Worm (Caenorhabditis elegans) whole organism, L4 larva: Measurements from ENCODE around the gene C49C3.20.

Source experiments
- F10B5.3 ChIP-seq: sonication (generic microtip); optimal IDR thresholded peaks from 2 replicates; lab custom pipeline; 2016; ENCODE audit warnings: mild to moderate bottlenecking, missing genetic modification characterization, missing compliant biosample characterization
- F37D6.2 ChIP-seq: sonication (generic microtip); optimal IDR thresholded peaks from 2 replicates; lab custom pipeline; 2016; ENCODE audit warnings: mild to moderate bottlenecking, missing genetic modification characterization, missing compliant biosample characterization
- F49E8.2 ChIP-seq: sonication (generic microtip); optimal IDR thresholded peaks from 2 replicates; lab custom pipeline; 2016; ENCODE audit warnings: missing compliant biosample characterization, mild to moderate bottlenecking, missing genetic modification characterization, borderline replicate concordance
- T26A8.4 ChIP-seq: fragments of 200-800 bp; sonication (Bioruptor generic); IDR thresholded peaks from 2 replicates; pipeline ENCODE4 v1.3.6; 2022; ENCODE audit warnings: missing genetic modification characterization, missing compliant biosample characterization
- Y5F2A.4 ChIP-seq: fragments of 200-800 bp; sonication (Bioruptor generic); optimal IDR thresholded peaks from 2 replicates; lab custom pipeline; 2018; ENCODE audit warnings: mild to moderate bottlenecking, missing genetic modification characterization, missing compliant biosample characterization
- Y75B8A.6 ChIP-seq: fragments of 200-800 bp; sonication (Bioruptor generic); IDR thresholded peaks from 2 replicates; pipeline ENCODE4 v1.3.6; 2022; ENCODE audit warnings: missing genetic modification reagents, missing genetic modification characterization, missing compliant biosample characterization
- ZK337.2 ChIP-seq: fragments of 200-800 bp; sonication (Bioruptor generic); IDR thresholded peaks from 2 replicates; pipeline ENCODE4 v1.3.6; 2022; ENCODE audit warnings: missing genetic modification reagents, missing genetic modification characterization, missing compliant biosample characterization
- ZK546.5 ChIP-seq, 2 experiments: sonication (generic microtip); optimal IDR thresholded peaks; 2 replicates each; lab custom pipeline; 2017; ENCODE audit warnings: missing biosample characterization in 2 of 2, missing genetic modification characterization in 2 of 2
- aha-1 ChIP-seq: fragments of 150-350 bp; peaks from one replicate; lab custom pipeline; 2014; ENCODE audit warnings: missing biosample characterization, missing genetic modification characterization
- attf-4 ChIP-seq: sonication (generic microtip); optimal IDR thresholded peaks from 3 replicates; lab custom pipeline; 2017; ENCODE audit warnings: missing biosample characterization, missing genetic modification characterization
- ceh-28 ChIP-seq: fragments of 150-350 bp; optimal IDR thresholded peaks from 2 replicates; lab custom pipeline; 2014; ENCODE audit warnings: missing biosample characterization, missing genetic modification reagents, missing genetic modification characterization
- ceh-44 ChIP-seq: fragments of 200-800 bp; sonication (Bioruptor generic); IDR thresholded peaks from 2 replicates; pipeline ENCODE4 v1.3.6; 2022; ENCODE audit warnings: missing genetic modification reagents, missing genetic modification characterization, missing compliant biosample characterization
- ceh-62 ChIP-seq: sonication (generic microtip); optimal IDR thresholded peaks from 2 replicates; lab custom pipeline; 2017; ENCODE audit warnings: missing biosample characterization, missing genetic modification characterization
- ces-1 ChIP-seq: fragments of 150-350 bp; sonication (generic microtip); optimal IDR thresholded peaks from 4 replicates; lab custom pipeline; 2014; ENCODE audit warnings: missing biosample characterization, missing genetic modification reagents, missing genetic modification characterization
- cey-2 ChIP-seq: sonication (generic microtip); optimal IDR thresholded peaks from 3 replicates; lab custom pipeline; 2017; ENCODE audit warnings: missing genetic modification characterization, mild to moderate bottlenecking, missing compliant biosample characterization, antibody characterized with exemption, borderline replicate concordance; ENCODE audit not compliant: insufficient read depth
- daf-19 ChIP-seq: fragments of 200-800 bp; sonication (Bioruptor generic); conservative IDR thresholded peaks from 2 replicates; pipeline ENCODE4 v1.3.6; 2022; ENCODE audit warnings: missing genetic modification characterization, missing compliant biosample characterization
- dve-1 ChIP-seq: sonication (generic microtip); optimal IDR thresholded peaks from 2 replicates; lab custom pipeline; 2017; ENCODE audit warnings: antibody characterized with exemption, mild to moderate bottlenecking, missing genetic modification characterization, missing compliant biosample characterization; ENCODE audit not compliant: insufficient read depth
- egl-43 ChIP-seq: fragments of 200-800 bp; sonication (Bioruptor generic); IDR thresholded peaks from 2 replicates; pipeline ENCODE4 v1.3.6; 2022; ENCODE audit warnings: missing genetic modification reagents, missing genetic modification characterization, missing compliant biosample characterization
- gei-8 ChIP-seq: fragments of 200-800 bp; sonication (Bioruptor generic); optimal IDR thresholded peaks from 2 replicates; lab custom pipeline; 2018; ENCODE audit warnings: mild to moderate bottlenecking, missing genetic modification characterization, missing compliant biosample characterization
- hlh-11 ChIP-seq: fragments of 200-800 bp; sonication (Bioruptor generic); optimal IDR thresholded peaks from 2 replicates; lab custom pipeline; 2018; ENCODE audit warnings: mild to moderate bottlenecking, missing genetic modification characterization, missing compliant biosample characterization
- lin-1 ChIP-seq: fragments of 200-800 bp; sonication (Bioruptor generic); IDR thresholded peaks from 2 replicates; pipeline ENCODE4 v1.3.6; 2022; ENCODE audit warnings: missing genetic modification reagents, missing genetic modification characterization, missing compliant biosample characterization
- lin-13 ChIP-seq: fragments of 150-350 bp; optimal IDR thresholded peaks from 2 replicates; lab custom pipeline; 2014; ENCODE audit warnings: missing biosample characterization, missing genetic modification reagents, missing genetic modification characterization
- lin-15B ChIP-seq: fragments of 150-350 bp; sonication (generic microtip); optimal IDR thresholded peaks from 3 replicates; lab custom pipeline; 2014; ENCODE audit warnings: missing biosample characterization, missing genetic modification characterization
- lin-39 ChIP-seq: fragments of 150-350 bp; optimal IDR thresholded peaks from 2 replicates; lab custom pipeline; 2014; ENCODE audit warnings: missing biosample characterization, missing genetic modification reagents, missing genetic modification characterization
- lir-3 ChIP-seq: sonication (generic microtip); optimal IDR thresholded peaks from 2 replicates; lab custom pipeline; 2016; ENCODE audit warnings: mild to moderate bottlenecking, missing genetic modification characterization, missing compliant biosample characterization
- lsy-2 ChIP-seq, 2 experiments: fragments of 150-350 bp in 1 of 2; sonication (generic microtip) in 1 of 2; optimal IDR thresholded peaks; 2 replicates each; lab custom pipeline; 2014 to 2017; ENCODE audit warnings: missing biosample characterization in 2 of 2, missing genetic modification characterization in 2 of 2
- madf-5 ChIP-seq, 2 experiments: fragments of 200-800 bp; sonication (Bioruptor generic); IDR thresholded peaks; 2 replicates each; pipeline ENCODE4 v1.3.6; 2022; ENCODE audit warnings: missing compliant biosample characterization in 2 of 2, missing genetic modification characterization in 2 of 2
- madf-9 ChIP-seq: fragments of 200-800 bp; sonication (Bioruptor generic); conservative IDR thresholded peaks from 2 replicates; pipeline ENCODE4 v1.3.6; 2022; ENCODE audit warnings: missing genetic modification reagents, missing genetic modification characterization, missing compliant biosample characterization
- mdl-1 ChIP-seq, 2 experiments: fragments of 150-350 bp in 1 of 2; sonication (generic microtip) in 1 of 2; optimal IDR thresholded peaks; 2 replicates each; lab custom pipeline; 2014 to 2017; ENCODE audit warnings: missing biosample characterization in 2 of 2, missing genetic modification characterization in 2 of 2
- mep-1 ChIP-seq: fragments of 150-350 bp; sonication (generic microtip); optimal IDR thresholded peaks from 3 replicates; lab custom pipeline; 2014; ENCODE audit warnings: missing biosample characterization, missing genetic modification characterization
- mxl-3 ChIP-seq: fragments of 200-800 bp; sonication (Bioruptor generic); optimal IDR thresholded peaks from 2 replicates; lab custom pipeline; 2018; ENCODE audit warnings: mild to moderate bottlenecking, missing genetic modification characterization, missing compliant biosample characterization
- nhr-10 ChIP-seq: fragments of 150-350 bp; optimal IDR thresholded peaks from 2 replicates; lab custom pipeline; 2014; ENCODE audit warnings: missing biosample characterization, missing genetic modification characterization
- nhr-102 ChIP-seq: sonication (generic microtip); optimal IDR thresholded peaks from 2 replicates; lab custom pipeline; 2016; ENCODE audit warnings: mild to moderate bottlenecking, missing genetic modification characterization, moderate library complexity, missing compliant biosample characterization
- nhr-11 ChIP-seq: fragments of 150-350 bp; optimal IDR thresholded peaks from 2 replicates; lab custom pipeline; 2014; ENCODE audit warnings: missing biosample characterization, missing genetic modification characterization
- nhr-237 ChIP-seq: sonication (generic microtip); optimal IDR thresholded peaks from 2 replicates; lab custom pipeline; 2017; ENCODE audit warnings: missing biosample characterization, missing genetic modification characterization
- nhr-25 ChIP-seq: sonication (generic microtip); optimal IDR thresholded peaks from 2 replicates; lab custom pipeline; 2017; ENCODE audit warnings: missing genetic modification characterization, mild to moderate bottlenecking, missing compliant biosample characterization, antibody characterized with exemption, moderate library complexity, borderline replicate concordance; ENCODE audit not compliant: insufficient read depth
- nhr-41 ChIP-seq: fragments of 200-800 bp; sonication (Bioruptor generic); IDR thresholded peaks from 2 replicates; pipeline ENCODE4 v1.3.6; 2022; ENCODE audit warnings: missing genetic modification reagents, missing genetic modification characterization, missing compliant biosample characterization
- nhr-48 ChIP-seq: sonication (generic microtip); optimal IDR thresholded peaks from 2 replicates; lab custom pipeline; 2016; ENCODE audit warnings: mild to moderate bottlenecking, missing genetic modification characterization, missing compliant biosample characterization
- nhr-76 ChIP-seq: fragments of 150-350 bp; optimal IDR thresholded peaks from 2 replicates; lab custom pipeline; 2014; ENCODE audit warnings: missing biosample characterization, missing genetic modification characterization
- nhr-77 ChIP-seq: fragments of 150-350 bp; optimal IDR thresholded peaks from 2 replicates; lab custom pipeline; 2014; ENCODE audit warnings: missing biosample characterization, missing genetic modification characterization
- rbr-2 ChIP-seq: sonication (generic microtip); optimal IDR thresholded peaks from 2 replicates; lab custom pipeline; 2016; ENCODE audit warnings: missing genotype, missing genetic modification characterization, missing compliant biosample characterization
- saeg-2 ChIP-seq: fragments of 200-800 bp; sonication (Bioruptor generic); IDR thresholded peaks from 2 replicates; pipeline ENCODE4 v1.3.6; 2022; ENCODE audit warnings: missing genetic modification reagents, missing genetic modification characterization, missing compliant biosample characterization
- set-16 ChIP-seq: fragments of 200-800 bp; sonication (Bioruptor generic); IDR thresholded peaks from 2 replicates; pipeline ENCODE4 v1.3.6; 2022; ENCODE audit warnings: missing genetic modification reagents, missing genetic modification characterization, missing compliant biosample characterization
- snpc-1.2 ChIP-seq: fragments of 200-800 bp; sonication (Bioruptor generic); IDR thresholded peaks from 2 replicates; pipeline ENCODE4 v1.3.6; 2022; ENCODE audit warnings: missing genetic modification reagents, missing genetic modification characterization, missing compliant biosample characterization
- tra-1 ChIP-seq: fragments of 200-800 bp; sonication (Bioruptor generic); IDR thresholded peaks from 2 replicates; pipeline ENCODE4 v1.3.6; 2022; ENCODE audit warnings: missing genetic modification reagents, missing genetic modification characterization, missing compliant biosample characterization
- unc-130 ChIP-seq: sonication (generic microtip); optimal IDR thresholded peaks from 2 replicates; lab custom pipeline; 2016; ENCODE audit warnings: missing genetic modification reagents, missing genetic modification characterization, missing compliant biosample characterization
- unc-39 ChIP-seq: sonication (generic microtip); optimal IDR thresholded peaks from 2 replicates; lab custom pipeline; 2017; ENCODE audit warnings: missing biosample characterization, missing genetic modification characterization
- unc-62 ChIP-seq, 3 experiments: fragments of 150-350 bp in 1 of 3; sonication (generic microtip); optimal IDR thresholded peaks in 2 of 3; peaks in 1 of 3; 1 replicate in 1 of 3; 2 replicates in 2 of 3; lab custom pipeline; 2014 to 2017; ENCODE audit warnings: missing biosample characterization in 3 of 3, missing genetic modification characterization in 3 of 3, missing genetic modification reagents in 3 of 3, missing genotype in 1 of 3
- zfp-2 ChIP-seq: sonication (generic microtip); optimal IDR thresholded peaks from 2 replicates; lab custom pipeline; 2016; ENCODE audit warnings: mild to moderate bottlenecking, missing genetic modification characterization, missing compliant biosample characterization
- zip-2 ChIP-seq: fragments of 150-350 bp; optimal IDR thresholded peaks from 2 replicates; lab custom pipeline; 2014; ENCODE audit warnings: missing biosample characterization, missing genetic modification characterization

C49C3.20 gene

DNA sequence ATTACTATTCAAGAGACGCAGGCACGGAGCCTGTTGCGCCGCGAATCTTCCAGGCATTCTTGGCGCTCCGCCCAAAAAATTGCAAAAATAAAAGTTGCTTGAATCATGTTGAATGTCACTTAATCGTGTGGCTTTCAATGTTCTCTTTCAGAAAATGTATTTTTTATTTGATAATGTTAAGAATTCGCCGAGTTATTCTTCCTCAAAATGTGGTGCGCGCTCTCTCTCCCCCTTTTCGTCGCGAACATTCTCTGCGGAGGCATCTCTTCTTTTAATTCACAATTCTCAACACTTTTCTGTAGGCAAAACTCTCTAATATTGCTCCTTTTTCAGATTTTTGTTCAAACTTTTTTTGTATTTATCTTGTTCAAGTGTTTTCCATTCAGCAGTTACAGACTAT, 37.9 kb downstream of the C49C3.20 start (continued):
- TF ChIP-seq zip-2 (tag; lab: Kevin White, UChicago) = peak; percentile 88
- peak; percentile 86 for TF ChIP-seq zfp-2
- peak in 1 of 2 experiments; percentile 66 for TF ChIP-seq ZK546.5 (tag; optimal IDR thresholded peaks at IDR 0.05; lab: Kevin White, UChicago)
- TF ChIP-seq nhr-77 = peak; percentile 98
- peak; percentile 55 for TF ChIP-seq Y5F2A.4 (GFP tag; lab: Kevin White, UChicago)
- peak; percentile 60; the same call in 1 of the 2 replicates for TF ChIP-seq lin-1
- TF ChIP-seq ceh-44 (GFP tag; lab: Robert Waterston, UW) = peak; percentile 50; the same call in 1 of the 2 replicates
- TF ChIP-seq gei-8 = peak; percentile 91
- TF ChIP-seq ZK337.2 (GFP tag; lab: Robert Waterston, UW) = 0 out of 2 replicates have a peak, but pooled peaks have one; percentile 32
- peak; percentile 94 for TF ChIP-seq egl-43 (GFP tag; lab: Robert Waterston, UW)
- peak; percentile 89 for TF ChIP-seq ces-1 (GFP tag; lab: Kevin White, UChicago)
- peak; percentile 99 for TF ChIP-seq nhr-11
- TF ChIP-seq lir-3 (tag; lab: Kevin White, UChicago) = no peak
- no peak for TF ChIP-seq lin-15B
- TF ChIP-seq nhr-237 (tag; lab: Kevin White, UChicago) = peak; percentile 22
- TF ChIP-seq attf-4 (tag; lab: Kevin White, UChicago) = no peak
- peak; percentile 47 to 79 for TF ChIP-seq mdl-1 (tag; optimal IDR thresholded peaks at IDR 0.05; lab: Kevin White, UChicago)
- peak; percentile 78 for TF ChIP-seq nhr-76 (tag; lab: Kevin White, UChicago)
- TF ChIP-seq unc-130 = peak; percentile 85
- TF ChIP-seq madf-9 (GFP tag; lab: Robert Waterston, UW) = peak; percentile 88
- peak; percentile 31 to 97 for TF ChIP-seq unc-62 (GFP tag; optimal IDR thresholded peaks at IDR 0.05 in 1 of 2; lab: Kevin White, UChicago)
- no peak for TF ChIP-seq unc-62 (tag; optimal IDR thresholded peaks at IDR 0.05; lab: Kevin White, UChicago)
- TF ChIP-seq nhr-102 (tag; lab: Kevin White, UChicago) = peak; percentile 86
- peak; percentile 89 for TF ChIP-seq snpc-1.2 (GFP tag; lab: Robert Waterston, UW)
- peak; percentile 98 for TF ChIP-seq dve-1
- peak; percentile 95 for TF ChIP-seq F37D6.2 (tag; lab: Kevin White, UChicago)
- TF ChIP-seq mxl-3 (GFP tag; lab: Kevin White, UChicago) = peak; percentile 32
- TF ChIP-seq ceh-62 (tag; lab: Kevin White, UChicago) = no peak
- TF ChIP-seq mep-1 (tag; lab: Kevin White, UChicago) = peak; percentile 99
- no peak for TF ChIP-seq cey-2
- TF ChIP-seq hlh-11 (tag; lab: Kevin White, UChicago) = peak; percentile 97
- peak; percentile 99 for TF ChIP-seq aha-1 (tag; lab: Kevin White, UChicago)
- peak; percentile 98 for TF ChIP-seq rbr-2 (tag; lab: Kevin White, UChicago)
- TF ChIP-seq nhr-41 (GFP tag; lab: Robert Waterston, UW) = peak; percentile 81
- TF ChIP-seq saeg-2 (GFP tag; lab: Robert Waterston, UW) = peak; percentile 88
- TF ChIP-seq lin-13 (GFP tag; lab: Kevin White, UChicago) = peak; percentile 93
- peak; percentile 92 for TF ChIP-seq nhr-48 (tag; lab: Kevin White, UChicago)
- peak; percentile 96 for TF ChIP-seq nhr-25 (tag; lab: Kevin White, UChicago)
- peak; percentile 91 for TF ChIP-seq T26A8.4
- TF ChIP-seq set-16 (GFP tag; lab: Robert Waterston, UW) = peak; percentile 65
- TF ChIP-seq tra-1 (GFP tag; lab: Robert Waterston, UW) = peak; percentile 97
- TF ChIP-seq daf-19 = peak; percentile 90
- TF ChIP-seq madf-5 (GFP tag; IDR thresholded peaks at IDR 0.05; lab: Robert Waterston, UW) = peak; percentile 12 to 82; a peak in 2 of 4 replicates
- peak; percentile 82 for TF ChIP-seq F49E8.2
- TF ChIP-seq F10B5.3 (tag; lab: Kevin White, UChicago) = peak; percentile 78
- peak; percentile 19 for TF ChIP-seq ceh-28 (tag; lab: Kevin White, UChicago)
- peak; percentile 58 for TF ChIP-seq lin-39 (tag; lab: Kevin White, UChicago)
- TF ChIP-seq Y75B8A.6 (GFP tag; lab: Robert Waterston, UW) = peak; percentile 89
- TF ChIP-seq lsy-2 (tag; optimal IDR thresholded peaks at IDR 0.05; lab: Kevin White, UChicago) = peak; percentile 91 to 95
- TF ChIP-seq unc-39 (tag; lab: Kevin White, UChicago) = no peak
- TF ChIP-seq nhr-10 (tag; lab: Kevin White, UChicago) = peak; percentile 88
